Fruit fly (Drosophila melanogaster) whole organism, embryonic: Measurements from ENCODE around the gene bark.
A peak's percentile ranks its signal among the peaks of the same experiment; 100 is the strongest.

Experiments used
- ATbp ChIP-seq: fragments of 200-800 bp; sonication (Bioruptor generic); optimal IDR thresholded peaks from 2 replicates; lab custom pipeline; 2017; ENCODE audit warnings: missing biosample characterization, mild to moderate bottlenecking, missing genetic modification characterization, missing genetic modification reagents
- B-H2 ChIP-seq: fragments of 200-800 bp; sonication (Bioruptor generic); optimal IDR thresholded peaks from 2 replicates; lab custom pipeline; 2018; ENCODE audit warnings: missing biosample characterization, mild to moderate bottlenecking, missing genetic modification characterization
- Bdp1 ChIP-seq: fragments of 200-800 bp; sonication (Bioruptor generic); optimal IDR thresholded peaks from 3 replicates; lab custom pipeline; 2016; ENCODE audit warnings: missing biosample characterization, missing genetic modification characterization
- CG10274 ChIP-seq: fragments of 200-800 bp; sonication (Bioruptor generic); optimal IDR thresholded peaks from 3 replicates; lab custom pipeline; 2017; ENCODE audit warnings: missing biosample characterization, mild to moderate bottlenecking, missing genetic modification characterization
- CG10462 ChIP-seq: fragments of 200-800 bp; sonication (Bioruptor generic); optimal IDR thresholded peaks from 2 replicates; lab custom pipeline; 2016; ENCODE audit warnings: missing biosample characterization, missing genetic modification characterization
- CG11456 ChIP-seq: fragments of 200-800 bp; sonication (Bioruptor generic); IDR thresholded peaks from 3 replicates; pipeline ENCODE4 v1.3.6; 2022; ENCODE audit warnings: missing biosample characterization, missing genetic modification characterization
- CG12391 ChIP-seq: fragments of 200-800 bp; sonication (Bioruptor generic); optimal IDR thresholded peaks from 3 replicates; lab custom pipeline; 2018; ENCODE audit warnings: missing biosample characterization, mild to moderate bottlenecking, missing genetic modification characterization, moderate library complexity
- CG13894 ChIP-seq: fragments of 200-800 bp; sonication (Bioruptor generic); optimal IDR thresholded peaks from 3 replicates; lab custom pipeline; 2018; ENCODE audit warnings: missing biosample characterization, mild to moderate bottlenecking, missing genetic modification characterization, moderate library complexity
- CG14014 ChIP-seq: fragments of 200-800 bp; sonication (Bioruptor generic); IDR thresholded peaks from 2 replicates; pipeline ENCODE4 v1.3.6; 2022; ENCODE audit warnings: missing biosample characterization, missing genetic modification characterization
- CG14441 ChIP-seq: fragments of 200-800 bp; sonication (Bioruptor generic); IDR thresholded peaks from 2 replicates; pipeline ENCODE4 v1.3.6; 2022; ENCODE audit warnings: missing biosample characterization, missing genetic modification characterization
- CG17186 ChIP-seq: fragments of 200-800 bp; sonication (Bioruptor generic); optimal IDR thresholded peaks from 3 replicates; lab custom pipeline; 2017; ENCODE audit warnings: missing biosample characterization, missing genetic modification reagents, missing genetic modification characterization
- CG17612 ChIP-seq: fragments of 200-800 bp; sonication (Bioruptor generic); IDR thresholded peaks from 2 replicates; pipeline ENCODE4 v1.3.6; 2022; ENCODE audit warnings: missing biosample characterization, missing genetic modification characterization
- CG17829 ChIP-seq: fragments of 200-800 bp; optimal IDR thresholded peaks from 2 replicates; lab custom pipeline; 2019; ENCODE audit warnings: missing biosample characterization, mild to moderate bottlenecking, missing genetic modification characterization, moderate library complexity
- CG2712 ChIP-seq: fragments of 200-800 bp; optimal IDR thresholded peaks from 3 replicates; lab custom pipeline; 2019; ENCODE audit warnings: missing biosample characterization, mild to moderate bottlenecking, missing genetic modification characterization, moderate library complexity
- CG2875 ChIP-seq: fragments of 200-800 bp; sonication (Bioruptor generic); optimal IDR thresholded peaks from 2 replicates; lab custom pipeline; 2017; ENCODE audit warnings: missing biosample characterization, mild to moderate bottlenecking, missing genetic modification characterization, missing genetic modification reagents
- CG2889 ChIP-seq: fragments of 200-800 bp; sonication (Bioruptor generic); IDR thresholded peaks from 3 replicates; pipeline ENCODE4 v1.3.6; 2022; ENCODE audit warnings: missing biosample characterization, missing genetic modification characterization
- CG33557 ChIP-seq: fragments of 200-800 bp; sonication (Bioruptor generic); optimal IDR thresholded peaks from 2 replicates; lab custom pipeline; 2019; ENCODE audit warnings: missing biosample characterization, mild to moderate bottlenecking, missing genetic modification characterization, moderate library complexity
- CG4730 ChIP-seq: fragments of 200-800 bp; sonication (Bioruptor generic); IDR thresholded peaks from 2 replicates; pipeline ENCODE4 v1.3.6; 2022; ENCODE audit warnings: missing biosample characterization, missing genetic modification characterization
- CG6272 ChIP-seq: fragments of 200-800 bp; sonication (Bioruptor generic); IDR thresholded peaks from 2 replicates; pipeline ENCODE4 v1.3.6; 2022; ENCODE audit warnings: missing biosample characterization, missing genetic modification characterization
- CG8388 ChIP-seq: fragments of 200-800 bp; sonication (Bioruptor generic); optimal IDR thresholded peaks from 2 replicates; lab custom pipeline; 2019; ENCODE audit warnings: missing biosample characterization, mild to moderate bottlenecking, missing genetic modification characterization, moderate library complexity
- CG9797 ChIP-seq: fragments of 200-800 bp; sonication (Bioruptor generic); optimal IDR thresholded peaks from 3 replicates; lab custom pipeline; 2018; ENCODE audit warnings: missing biosample characterization, mild to moderate bottlenecking, missing genetic modification characterization
- Dfd ChIP-seq, 2 experiments: fragments of >200 bp; optimal IDR thresholded peaks; 2 replicates each; lab custom pipeline; 2017; ENCODE audit warnings: missing biosample characterization in 2 of 2, missing genetic modification characterization in 2 of 2
- Fer1 ChIP-seq: fragments of 200-800 bp; sonication (Bioruptor generic); optimal IDR thresholded peaks from 2 replicates; lab custom pipeline; 2017; ENCODE audit warnings: missing biosample characterization, mild to moderate bottlenecking, missing genetic modification characterization
- GATAe ChIP-seq: fragments of 200-800 bp; sonication (Bioruptor generic); conservative IDR thresholded peaks from 2 replicates; pipeline ENCODE4 v1.3.6; 2022; ENCODE audit warnings: missing biosample characterization, missing genetic modification characterization
- Hey ChIP-seq: fragments of 200-800 bp; sonication (Bioruptor generic); optimal IDR thresholded peaks from 3 replicates; lab custom pipeline; 2018; ENCODE audit warnings: missing biosample characterization, mild to moderate bottlenecking, missing genetic modification characterization
- Hr39 ChIP-seq: fragments of >200 bp; optimal IDR thresholded peaks from 2 replicates; lab custom pipeline; 2017
- MTF-1 ChIP-seq: fragments of 200-800 bp; sonication (Bioruptor generic); optimal IDR thresholded peaks from 2 replicates; lab custom pipeline; 2018; ENCODE audit warnings: missing biosample characterization, mild to moderate bottlenecking, missing genetic modification characterization, borderline replicate concordance
- Sox100B ChIP-seq: fragments of 200-800 bp; sonication (Bioruptor generic); optimal IDR thresholded peaks from 3 replicates; lab custom pipeline; 2018; ENCODE audit warnings: missing biosample characterization, mild to moderate bottlenecking, missing genetic modification characterization
- br ChIP-seq: fragments of >200 bp; optimal IDR thresholded peaks from 2 replicates; lab custom pipeline; 2017
- caup ChIP-seq: fragments of 200-800 bp; sonication (Bioruptor generic); optimal IDR thresholded peaks from 3 replicates; lab custom pipeline; 2017; ENCODE audit warnings: missing biosample characterization, mild to moderate bottlenecking, missing genetic modification characterization, moderate library complexity; ENCODE audit not compliant: severe bottlenecking
- emc ChIP-seq: fragments of 200-800 bp; sonication (Bioruptor generic); optimal IDR thresholded peaks from 2 replicates; lab custom pipeline; 2016; ENCODE audit warnings: missing biosample characterization, missing genetic modification characterization
- gcm ChIP-seq: fragments of 200-800 bp; sonication (Bioruptor generic); optimal IDR thresholded peaks from 2 replicates; lab custom pipeline; 2019; ENCODE audit warnings: missing biosample characterization, mild to moderate bottlenecking, missing genetic modification characterization, moderate library complexity
- grau ChIP-seq: fragments of 200-800 bp; optimal IDR thresholded peaks from 3 replicates; lab custom pipeline; 2019; ENCODE audit warnings: missing biosample characterization, mild to moderate bottlenecking, missing genetic modification characterization, moderate library complexity
- hth ChIP-seq: fragments of >200 bp; optimal IDR thresholded peaks from 2 replicates; lab custom pipeline; 2017; ENCODE audit warnings: inconsistent platforms
- jigr1 ChIP-seq: fragments of 200-800 bp; sonication (Bioruptor generic); IDR thresholded peaks from 3 replicates; pipeline ENCODE4 v1.3.6; 2022; ENCODE audit warnings: missing biosample characterization, missing genetic modification characterization
- jumu ChIP-seq: fragments of 200-800 bp; sonication (Bioruptor generic); optimal IDR thresholded peaks from 3 replicates; lab custom pipeline; 2016; ENCODE audit warnings: missing biosample characterization, missing genetic modification characterization
- klu ChIP-seq: fragments of 200-800 bp; sonication (Bioruptor generic); IDR thresholded peaks from 2 replicates; pipeline ENCODE4 v1.3.6; 2022; ENCODE audit warnings: missing biosample characterization, missing genetic modification characterization
- pfk ChIP-seq: fragments of 200-800 bp; sonication (Bioruptor generic); optimal IDR thresholded peaks from 2 replicates; lab custom pipeline; 2018; ENCODE audit warnings: missing biosample characterization, mild to moderate bottlenecking, missing genetic modification characterization, moderate library complexity
- pros ChIP-seq: fragments of 200-800 bp; sonication (Bioruptor generic); optimal IDR thresholded peaks from 3 replicates; lab custom pipeline; 2019; ENCODE audit warnings: missing biosample characterization, mild to moderate bottlenecking, missing genetic modification characterization, moderate library complexity
- psq ChIP-seq: fragments of 200-800 bp; sonication (Bioruptor generic); optimal IDR thresholded peaks from 2 replicates; lab custom pipeline; 2017; ENCODE audit warnings: missing biosample characterization, missing genetic modification characterization
- pzg ChIP-seq: fragments of 200-800 bp; sonication (Bioruptor generic); optimal IDR thresholded peaks from 3 replicates; lab custom pipeline; 2018; ENCODE audit warnings: missing biosample characterization, mild to moderate bottlenecking, missing genetic modification characterization, moderate library complexity
- ranshi ChIP-seq: fragments of 200-800 bp; sonication (Bioruptor generic); IDR thresholded peaks from 2 replicates; pipeline ENCODE4 v1.3.6; 2022; ENCODE audit warnings: missing biosample characterization, missing genetic modification characterization
- scrt ChIP-seq: fragments of 200-800 bp; sonication (Bioruptor generic); optimal IDR thresholded peaks from 2 replicates; lab custom pipeline; 2018; ENCODE audit warnings: missing biosample characterization, mild to moderate bottlenecking, missing genetic modification characterization, moderate library complexity
- trh ChIP-seq: fragments of 200-800 bp; sonication (Bioruptor generic); optimal IDR thresholded peaks from 2 replicates; lab custom pipeline; 2016; ENCODE audit warnings: missing biosample characterization, missing genetic modification characterization
- usp ChIP-seq: fragments of >200 bp; optimal IDR thresholded peaks from 2 replicates; lab custom pipeline; 2017; ENCODE audit warnings: missing biosample characterization, missing genetic modification characterization
- vfl ChIP-seq: fragments of 200-800 bp; sonication (Bioruptor generic); optimal IDR thresholded peaks from 2 replicates; lab custom pipeline; 2016; ENCODE audit warnings: missing biosample characterization, missing genetic modification characterization

bark gene

DNA sequence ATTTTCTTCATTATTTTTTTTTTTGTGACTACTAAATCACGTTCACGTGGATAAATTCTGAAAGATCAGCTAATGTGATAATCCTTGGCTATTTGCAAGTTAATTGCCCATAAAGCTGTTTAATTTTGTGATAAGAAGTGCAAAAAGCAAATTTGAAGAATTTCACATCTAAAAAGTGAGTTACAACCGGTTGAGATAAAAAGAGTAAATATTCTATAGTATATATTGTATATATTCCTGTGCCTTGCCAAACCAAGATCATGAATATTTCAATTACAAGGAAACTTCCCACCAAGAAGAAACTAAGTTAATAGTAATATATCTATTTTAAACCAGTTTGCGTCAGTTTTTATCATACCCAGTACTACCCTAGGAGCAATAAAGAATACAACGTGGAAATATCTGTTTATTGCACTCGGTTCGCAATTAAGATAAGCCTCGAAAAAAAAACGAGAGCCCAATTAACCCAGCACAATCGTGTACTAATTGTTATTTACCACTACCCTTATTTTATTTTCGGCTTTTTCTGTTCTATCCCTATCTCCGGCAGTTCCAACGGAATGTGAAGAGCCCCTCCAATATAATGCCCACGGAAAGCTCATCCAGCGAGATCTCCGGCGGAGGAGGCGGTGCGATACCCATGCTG lies 7.7 kb upstream of the bark start (continued):
- TF ChIP-seq CG14014 (GFP tag; lab: Robert Waterston, UW) (no peak; the same call in 1 of the 2 replicates), MTF-1 (GFP tag; lab: Kevin White, UChicago) (peak; percentile 18), CG8388 (GFP tag; lab: Kevin White, UChicago) (no peak), CG13894 (tag; lab: Kevin White, UChicago) (peak; percentile 61), CG10274 (GFP tag; lab: Kevin White, UChicago) (no peak), usp (GFP tag; lab: Kevin White, UChicago) (no peak), Dfd (GFP tag; optimal IDR thresholded peaks at IDR 0.05; lab: Kevin White, UChicago) (no peak), psq (GFP tag; lab: Kevin White, UChicago) (no peak), CG2712 (no peak), ranshi (no peak), jigr1 (no peak), pzg (GFP tag; lab: Kevin White, UChicago) (no peak), CG33557 (GFP tag; lab: Kevin White, UChicago) (no peak), CG14441 (GFP tag; lab: Robert Waterston, UW) (no peak), CG4730 (GFP tag; lab: Robert Waterston, UW) (no peak), hth (lab: Kevin White, UChicago) (no peak), CG2889 (GFP tag; lab: Robert Waterston, UW) (no peak), caup (GFP tag; lab: Kevin White, UChicago) (peak; percentile 9), CG17186 (GFP tag; lab: Kevin White, UChicago) (no peak), pfk (GFP tag; lab: Kevin White, UChicago) (no peak), Hey (tag; lab: Kevin White, UChicago) (peak; percentile 58), CG12391 (tag; lab: Kevin White, UChicago) (no peak), CG11456 (0 out of 3 replicates have a peak, but pooled peaks have one; percentile 25), scrt (no peak), emc (GFP tag; lab: Kevin White, UChicago) (no peak), CG10462 (GFP tag; lab: Kevin White, UChicago) (no peak), B-H2 (GFP tag; lab: Kevin White, UChicago) (peak; percentile 56), CG9797 (GFP tag; lab: Kevin White, UChicago) (no peak), gcm (GFP tag; lab: Kevin White, UChicago) (no peak), vfl (GFP tag; lab: Kevin White, UChicago) (no peak), CG17829 (tag; lab: Kevin White, UChicago) (no peak), br (lab: Kevin White, UChicago) (no peak), pros (GFP tag; lab: Kevin White, UChicago) (no peak), grau (peak; percentile 34), CG6272 (GFP tag; lab: Robert Waterston, UW) (no peak), klu (GFP tag; lab: Robert Waterston, UW) (no peak), Hr39 (lab: Kevin White, UChicago) (no peak)

DNA sequence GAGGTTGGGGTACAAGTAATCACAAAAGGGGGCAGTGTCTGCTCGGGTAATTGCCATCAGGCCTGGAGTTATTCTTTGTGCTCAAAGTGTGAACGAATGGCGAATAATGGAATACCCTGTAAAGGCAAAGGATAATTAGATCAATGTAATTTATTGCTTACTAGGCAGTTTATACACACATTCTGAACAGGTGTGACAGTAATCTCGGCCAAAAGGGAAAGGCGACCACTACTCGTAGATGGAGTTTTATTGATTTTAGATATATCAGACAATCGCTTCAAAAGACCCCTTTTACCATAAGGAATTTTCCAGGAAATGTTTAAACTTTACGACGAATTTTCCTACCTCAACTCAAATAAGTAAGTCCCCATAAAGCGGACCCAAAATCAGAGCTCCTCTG lies 6.4 kb upstream of the bark start:
- TF ChIP-seq Bdp1 (GFP tag; lab: Kevin White, UChicago), result no peak
- TF ChIP-seq Fer1 (GFP tag; lab: Kevin White, UChicago), result no peak
- TF ChIP-seq jumu, result no peak
- TF ChIP-seq GATAe (GFP tag; lab: Robert Waterston, UW), result no peak
- no peak for TF ChIP-seq CG17612
- no peak for TF ChIP-seq trh (GFP tag; lab: Kevin White, UChicago)
- no peak for TF ChIP-seq ATbp (GFP tag; lab: Kevin White, UChicago)
- no peak for TF ChIP-seq Sox100B (GFP tag; lab: Kevin White, UChicago)
- no peak for TF ChIP-seq CG2875 (GFP tag; lab: Kevin White, UChicago)
